Worm (Caenorhabditis elegans): Measurements from ENCODE around the gene ogdh-1.

The ogdh-1 gene

DNA sequence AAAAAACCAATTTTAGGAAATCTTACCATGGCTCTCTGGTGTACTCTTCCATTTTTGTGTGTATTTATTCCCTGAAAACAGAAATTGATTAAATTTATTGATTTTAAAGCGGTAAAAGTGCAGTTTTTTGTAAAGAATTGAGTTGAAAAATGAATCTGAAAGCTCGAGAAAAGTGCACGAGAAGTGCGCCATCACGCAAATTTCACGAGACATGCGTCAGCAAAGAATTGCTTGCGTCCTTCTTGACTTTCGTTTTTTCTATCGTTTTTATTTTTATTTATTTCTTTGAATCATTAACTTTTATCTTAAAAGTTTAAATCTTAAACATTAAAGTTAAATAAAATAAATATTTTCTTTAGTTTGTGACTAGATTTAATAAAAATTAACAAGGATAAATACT, 41.6 kb upstream of the ogdh-1 start, which contains the start of gene timm-17B.1:
TSS of gene timm-17B.1 (minus strand) at position 71 of the 400 bp plus-strand sequence.
- TF ChIP-seq scrt-1 (GFP tag; IDR thresholded peaks at IDR 0.05) (no peak), ceh-13 (GFP tag; optimal IDR thresholded peaks at IDR 0.05) (no peak), F13C5.2 (tag; optimal IDR thresholded peaks at IDR 0.05) (peak; percentile 34), pes-1 (GFP tag; IDR thresholded peaks at IDR 0.05) (0 out of 2 replicates have a peak, but pooled peaks have one; percentile 34), hmbx-1 (tag; optimal IDR thresholded peaks at IDR 0.05) (no peak), sea-1 (GFP tag; conservative IDR thresholded peaks at IDR 0.05) (no peak)

DNA sequence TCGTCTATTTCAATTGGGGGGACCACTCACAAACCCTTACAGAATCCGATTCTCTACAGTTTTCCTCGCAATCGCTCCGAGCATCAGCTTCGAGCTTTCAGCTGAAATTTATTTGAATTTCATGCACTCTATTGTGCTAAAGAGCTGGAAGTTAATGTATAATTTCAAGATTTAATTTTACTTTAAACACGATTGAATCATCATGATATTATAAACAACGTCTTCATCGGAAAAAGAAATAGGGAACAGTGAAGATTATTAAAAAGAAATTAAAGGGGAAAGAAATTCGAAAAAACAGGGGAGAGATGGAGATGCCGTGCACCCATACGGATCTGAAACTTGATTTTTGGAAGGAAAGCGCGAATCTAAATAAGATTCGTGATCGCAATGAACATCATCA, 40.4 kb upstream of the ogdh-1 start, which contains the start of gene hoe-1:
TSS of gene hoe-1 (minus strand) at position 101 of the 400 bp plus-strand sequence.
- TF ChIP-seq aly-1 (tag; optimal IDR thresholded peaks at IDR 0.05) (no peak), ceh-36 (tag; optimal IDR thresholded peaks at IDR 0.05) (no peak), ama-1 (optimal IDR thresholded peaks at IDR 0.05) (no peak), flt-1 (GFP tag; IDR thresholded peaks at IDR 0.05) (no peak), scrt-1 (GFP tag; IDR thresholded peaks at IDR 0.05) (no peak), ceh-13 (GFP tag; optimal IDR thresholded peaks at IDR 0.05) (no peak), sea-1 (GFP tag; conservative IDR thresholded peaks at IDR 0.05) (no peak), hnd-1 (tag; optimal IDR thresholded peaks at IDR 0.05) (no peak), tbx-37 (GFP tag; conservative IDR thresholded peaks at IDR 0.05) (no peak), hmg-4 (GFP tag; optimal IDR thresholded peaks at IDR 0.05) (no peak), pes-1 (GFP tag; IDR thresholded peaks at IDR 0.05) (no peak), tbx-11 (GFP tag; IDR thresholded peaks at IDR 0.05) (no peak), F13C5.2 (tag; optimal IDR thresholded peaks at IDR 0.05) (no peak), tra-4 (tag; optimal IDR thresholded peaks at IDR 0.05) (no peak), hmbx-1 (tag; optimal IDR thresholded peaks at IDR 0.05) (no peak), B0310.2 (tag; optimal IDR thresholded peaks at IDR 0.05) (no peak), ets-7 (tag; optimal IDR thresholded peaks at IDR 0.05) (no peak)

DNA sequence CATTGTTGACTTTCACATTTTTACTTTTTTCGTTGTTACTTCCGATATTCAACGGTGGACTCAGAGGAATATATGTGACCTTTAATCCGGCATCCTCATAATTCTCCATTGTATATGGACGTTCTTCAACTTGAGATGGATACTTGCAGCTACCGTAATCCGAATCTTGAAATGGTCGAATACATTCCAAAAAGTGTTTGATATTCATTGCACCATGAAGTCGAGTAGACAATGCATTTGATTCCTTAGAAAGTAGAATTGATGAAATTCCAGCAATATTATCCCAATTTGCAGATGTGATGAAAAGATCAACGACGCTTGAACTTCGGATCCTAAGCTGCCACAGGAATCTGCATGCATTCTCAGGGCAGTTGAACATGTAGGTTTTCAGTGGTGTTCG, 38.7 kb upstream of the ogdh-1 start:
- no peak for TF ChIP-seq aly-1 (tag; optimal IDR thresholded peaks at IDR 0.05)

DNA sequence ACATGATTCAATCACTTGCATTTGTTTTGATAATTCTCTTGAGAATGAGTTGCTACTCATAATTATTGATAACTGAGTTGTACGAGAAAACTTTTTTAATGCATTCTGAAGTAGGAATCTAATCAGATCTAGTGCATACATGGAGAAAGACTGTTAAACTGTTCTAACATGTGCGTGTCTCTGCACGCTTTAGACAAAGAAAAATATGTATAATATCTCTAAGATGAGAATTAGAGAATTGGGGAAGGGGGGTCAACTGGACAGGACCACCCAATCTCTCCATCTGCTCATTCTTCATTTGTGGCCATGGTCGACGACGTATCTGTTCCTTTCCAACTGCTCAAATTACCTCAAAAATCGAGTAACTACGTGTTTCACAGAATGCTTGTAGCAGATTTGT, 33.4 kb upstream of the ogdh-1 start, which contains the start of gene fbxb-78:
TSS of gene fbxb-78 (plus strand) at position 301 of the 400 bp plus-strand sequence.
- TF ChIP-seq ceh-13 (GFP tag; optimal IDR thresholded peaks at IDR 0.05) (no peak), tbx-11 (GFP tag; IDR thresholded peaks at IDR 0.05) (no peak), tbx-37 (GFP tag; conservative IDR thresholded peaks at IDR 0.05) (no peak), flt-1 (GFP tag; IDR thresholded peaks at IDR 0.05) (no peak), F13C5.2 (tag; optimal IDR thresholded peaks at IDR 0.05) (no peak), ceh-36 (tag; optimal IDR thresholded peaks at IDR 0.05) (no peak), aly-1 (tag; optimal IDR thresholded peaks at IDR 0.05) (no peak), ama-1 (optimal IDR thresholded peaks at IDR 0.05) (no peak), pes-1 (GFP tag; IDR thresholded peaks at IDR 0.05) (no peak), scrt-1 (GFP tag; IDR thresholded peaks at IDR 0.05) (no peak), sea-1 (GFP tag; conservative IDR thresholded peaks at IDR 0.05) (no peak), hmg-4 (GFP tag; optimal IDR thresholded peaks at IDR 0.05) (no peak), hnd-1 (tag; optimal IDR thresholded peaks at IDR 0.05) (no peak), B0310.2 (tag; optimal IDR thresholded peaks at IDR 0.05) (no peak), hmbx-1 (tag; optimal IDR thresholded peaks at IDR 0.05) (no peak), tra-4 (tag; optimal IDR thresholded peaks at IDR 0.05) (no peak)

DNA sequence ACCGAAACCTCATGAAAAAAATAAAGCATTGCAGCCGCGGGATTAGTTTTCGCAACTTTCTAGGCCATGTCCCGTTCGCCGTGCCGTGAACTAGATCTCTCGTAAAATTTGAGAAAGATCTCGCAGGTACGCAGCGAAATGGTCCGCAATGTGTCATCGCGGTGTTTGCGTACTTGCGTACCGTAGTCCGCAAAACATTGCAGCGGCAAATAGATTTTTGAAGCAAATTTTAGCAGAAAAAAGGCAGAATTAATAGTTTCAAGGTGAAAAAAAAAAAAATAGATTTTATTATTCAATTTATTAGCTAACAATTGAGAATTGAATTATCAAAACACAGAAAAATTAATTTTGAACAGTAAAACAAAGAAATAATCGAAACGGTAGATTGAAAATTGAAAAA, 24.1 kb upstream of the ogdh-1 start:
- peak; percentile 73 for TF ChIP-seq pes-1 (GFP tag; IDR thresholded peaks at IDR 0.05)
- TF ChIP-seq sea-1 (GFP tag; conservative IDR thresholded peaks at IDR 0.05), result peak; percentile 67; the same call in 1 of the 2 replicates
- 0 out of 2 replicates have a peak, but pooled peaks have one; percentile 50 for TF ChIP-seq tbx-11 (GFP tag; IDR thresholded peaks at IDR 0.05)
- TF ChIP-seq tbx-37 (GFP tag; conservative IDR thresholded peaks at IDR 0.05), result peak; percentile 56; the same call in 1 of the 2 replicates
- peak; percentile 3 for TF ChIP-seq F13C5.2 (tag; optimal IDR thresholded peaks at IDR 0.05)
- peak; percentile 51; the same call in 1 of the 2 replicates for TF ChIP-seq scrt-1 (GFP tag; IDR thresholded peaks at IDR 0.05)

DNA sequence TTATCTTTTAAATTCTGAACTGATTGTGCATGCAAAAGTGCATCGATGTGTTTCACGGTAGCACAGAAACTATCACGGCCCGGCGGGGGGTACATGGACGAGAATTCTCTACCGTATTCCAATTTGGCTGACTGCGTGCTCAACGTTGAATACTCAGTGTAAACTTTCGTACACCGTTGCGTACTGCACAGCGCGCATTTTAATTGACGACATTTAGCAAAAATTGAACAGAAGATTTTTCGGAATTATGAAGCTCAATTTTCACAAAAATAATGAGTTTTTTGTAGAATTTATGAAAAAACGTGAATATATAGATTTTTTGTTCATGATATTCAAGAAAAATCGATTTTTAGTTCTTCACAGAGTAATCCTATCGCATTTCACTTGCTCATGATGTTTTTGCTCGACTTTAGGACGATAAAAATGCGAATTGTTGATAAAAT, 21.7 kb upstream of the ogdh-1 start:
- TF ChIP-seq flt-1 (GFP tag; IDR thresholded peaks at IDR 0.05), result 0 out of 2 replicates have a peak, but pooled peaks have one; percentile 38
- TF ChIP-seq pes-1 (GFP tag; IDR thresholded peaks at IDR 0.05), result peak; percentile 72
- peak; percentile 74 for TF ChIP-seq scrt-1 (GFP tag; IDR thresholded peaks at IDR 0.05)
- 0 out of 2 replicates have a peak, but pooled peaks have one; percentile 50 for TF ChIP-seq sea-1 (GFP tag; conservative IDR thresholded peaks at IDR 0.05)
- peak; percentile 67; the same call in 1 of the 2 replicates for TF ChIP-seq tbx-37 (GFP tag; conservative IDR thresholded peaks at IDR 0.05)

DNA sequence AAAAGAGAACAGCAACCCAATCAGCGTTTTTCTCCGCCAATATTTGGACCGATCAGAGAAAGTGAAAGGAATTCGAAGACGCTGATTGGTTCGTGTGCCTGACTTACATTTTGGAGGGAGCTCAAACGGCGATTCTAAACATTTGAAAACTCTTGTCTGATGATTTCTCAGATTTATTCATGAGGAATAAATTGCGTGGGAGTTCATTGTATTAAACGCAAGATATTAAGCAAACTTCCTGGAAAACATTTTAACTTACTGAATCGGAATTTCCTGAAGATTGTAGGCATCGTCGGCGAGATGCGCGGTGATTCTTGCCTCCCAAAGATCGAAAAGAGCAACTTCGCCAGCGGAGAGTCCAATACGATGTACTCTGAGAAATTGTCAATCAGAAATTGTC, 20.8 kb upstream of the ogdh-1 start, which contains the start of gene K08F11.1:
TSS of gene K08F11.1 (plus strand) at position 301 of the 400 bp plus-strand sequence.
- TF ChIP-seq tbx-11 (GFP tag; IDR thresholded peaks at IDR 0.05) (no peak), ceh-13 (GFP tag; optimal IDR thresholded peaks at IDR 0.05) (no peak), sea-1 (GFP tag; conservative IDR thresholded peaks at IDR 0.05) (no peak), ama-1 (optimal IDR thresholded peaks at IDR 0.05) (no peak), ceh-36 (tag; optimal IDR thresholded peaks at IDR 0.05) (no peak), F13C5.2 (tag; optimal IDR thresholded peaks at IDR 0.05) (no peak), tra-4 (tag; optimal IDR thresholded peaks at IDR 0.05) (no peak), aly-1 (tag; optimal IDR thresholded peaks at IDR 0.05) (no peak), tbx-37 (GFP tag; conservative IDR thresholded peaks at IDR 0.05) (no peak)

DNA sequence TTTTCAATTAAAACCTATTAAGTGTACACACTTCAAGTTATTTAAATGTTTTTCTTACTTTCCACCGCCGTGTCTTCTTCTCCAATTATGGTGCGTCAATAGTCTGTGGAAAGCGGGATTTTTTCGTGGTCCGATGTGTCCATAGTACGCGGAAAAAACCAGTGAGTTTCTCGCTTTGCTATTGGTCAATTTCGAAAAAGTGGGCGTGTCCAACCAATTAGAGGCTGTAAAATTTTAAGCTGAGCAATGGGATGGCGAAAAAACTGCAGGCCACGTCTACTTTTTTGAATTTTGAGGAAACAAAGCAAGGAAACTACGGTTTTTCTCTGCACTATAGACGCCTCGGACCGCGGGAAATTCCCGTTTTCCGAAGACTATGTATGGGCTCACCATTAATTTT, 19.9 kb upstream of the ogdh-1 start:
- TF ChIP-seq sea-1 (GFP tag; conservative IDR thresholded peaks at IDR 0.05), result no peak
- TF ChIP-seq pes-1 (GFP tag; IDR thresholded peaks at IDR 0.05), result no peak
- no peak for TF ChIP-seq ceh-13 (GFP tag; optimal IDR thresholded peaks at IDR 0.05)
- TF ChIP-seq tbx-11 (GFP tag; IDR thresholded peaks at IDR 0.05), result no peak
- TF ChIP-seq aly-1 (tag; optimal IDR thresholded peaks at IDR 0.05), result no peak
- no peak for TF ChIP-seq ceh-36 (tag; optimal IDR thresholded peaks at IDR 0.05)
- no peak for TF ChIP-seq tbx-37 (GFP tag; conservative IDR thresholded peaks at IDR 0.05)
- TF ChIP-seq F13C5.2 (tag; optimal IDR thresholded peaks at IDR 0.05), result no peak
- no peak for TF ChIP-seq hmg-4 (GFP tag; optimal IDR thresholded peaks at IDR 0.05)
- no peak for TF ChIP-seq hmbx-1 (tag; optimal IDR thresholded peaks at IDR 0.05)
- no peak for TF ChIP-seq ama-1 (optimal IDR thresholded peaks at IDR 0.05)
- no peak for TF ChIP-seq hnd-1 (tag; optimal IDR thresholded peaks at IDR 0.05)
- no peak for TF ChIP-seq scrt-1 (GFP tag; IDR thresholded peaks at IDR 0.05)
- no peak for TF ChIP-seq ets-7 (tag; optimal IDR thresholded peaks at IDR 0.05)
- TF ChIP-seq tra-4 (tag; optimal IDR thresholded peaks at IDR 0.05), result no peak
- no peak for TF ChIP-seq flt-1 (GFP tag; IDR thresholded peaks at IDR 0.05)
- no peak for TF ChIP-seq B0310.2 (tag; optimal IDR thresholded peaks at IDR 0.05)

Measured in whole organism, early embryonic.